Worm (Caenorhabditis elegans) whole organism, late embryonic: ENCODE data around the gene T19D2.3.
A peak's percentile ranks its signal among the peaks of the same experiment; 100 is the strongest.

ENCODE experiments used
- C08G9.2 ChIP-seq: sonication (generic microtip); optimal IDR thresholded peaks from 2 replicates; lab custom pipeline; 2016; ENCODE audit warnings: mild to moderate bottlenecking, missing genetic modification characterization, moderate library complexity, missing compliant biosample characterization
- C38D4.7 ChIP-seq: fragments of 200-800 bp; sonication (Bioruptor generic); optimal IDR thresholded peaks from 2 replicates; lab custom pipeline; 2018; ENCODE audit warnings: mild to moderate bottlenecking, missing genetic modification characterization, moderate library complexity, missing compliant biosample characterization
- ama-1 ChIP-seq: fragments of 150-350 bp; optimal IDR thresholded peaks from 2 replicates; lab custom pipeline; 2014
- ceh-14 ChIP-seq: sonication (generic microtip); optimal IDR thresholded peaks from 2 replicates; lab custom pipeline; 2016; ENCODE audit warnings: missing genotype, missing genetic modification characterization, missing compliant biosample characterization
- ceh-19 ChIP-seq: fragments of 200-800 bp; sonication (Bioruptor generic); optimal IDR thresholded peaks from 2 replicates; lab custom pipeline; 2018; ENCODE audit warnings: mild to moderate bottlenecking, missing genetic modification characterization, missing compliant biosample characterization
- ceh-2 ChIP-seq: sonication (generic microtip); optimal IDR thresholded peaks from 2 replicates; lab custom pipeline; 2016; ENCODE audit warnings: missing genotype, missing genetic modification characterization, missing compliant biosample characterization
- ceh-22 ChIP-seq: sonication (generic microtip); optimal IDR thresholded peaks from 2 replicates; lab custom pipeline; 2017; ENCODE audit warnings: missing biosample characterization, missing genetic modification characterization
- ceh-31 ChIP-seq: sonication (generic microtip); optimal IDR thresholded peaks from 2 replicates; lab custom pipeline; 2016; ENCODE audit warnings: missing genetic modification characterization, missing compliant biosample characterization
- ceh-9 ChIP-seq: sonication (generic microtip); optimal IDR thresholded peaks from 2 replicates; lab custom pipeline; 2016; ENCODE audit warnings: mild to moderate bottlenecking, missing genetic modification characterization, inconsistent platforms, missing compliant biosample characterization
- che-1 ChIP-seq: sonication (generic microtip); optimal IDR thresholded peaks from 2 replicates; lab custom pipeline; 2016; ENCODE audit warnings: mild to moderate bottlenecking, missing genetic modification characterization, missing compliant biosample characterization
- elt-2 ChIP-seq: sonication (generic microtip); optimal IDR thresholded peaks from 2 replicates; lab custom pipeline; 2016; ENCODE audit warnings: missing genetic modification reagents, missing genetic modification characterization, missing compliant biosample characterization
- fkh-6 ChIP-seq: sonication (generic microtip); optimal IDR thresholded peaks from 2 replicates; lab custom pipeline; 2016; ENCODE audit warnings: missing genetic modification characterization, missing compliant biosample characterization
- hlh-30 ChIP-seq: sonication (generic microtip); optimal IDR thresholded peaks from 2 replicates; lab custom pipeline; 2017; ENCODE audit warnings: antibody characterized with exemption, missing genetic modification characterization, missing compliant biosample characterization; ENCODE audit not compliant: insufficient read depth
- hlh-6 ChIP-seq: sonication (generic microtip); optimal IDR thresholded peaks from 2 replicates; lab custom pipeline; 2016; ENCODE audit warnings: missing genotype, missing genetic modification characterization, missing compliant biosample characterization
- hlh-8 ChIP-seq: sonication (generic microtip); optimal IDR thresholded peaks from 2 replicates; lab custom pipeline; 2016; ENCODE audit warnings: missing genotype, missing genetic modification characterization, missing compliant biosample characterization
- madf-2 ChIP-seq: sonication (generic microtip); optimal IDR thresholded peaks from 2 replicates; lab custom pipeline; 2017; ENCODE audit warnings: missing genetic modification characterization, missing compliant biosample characterization
- npax-4 ChIP-seq: sonication (generic microtip); optimal IDR thresholded peaks from 2 replicates; lab custom pipeline; 2016; ENCODE audit warnings: missing genetic modification characterization, missing compliant biosample characterization
- pag-3 ChIP-seq: sonication (generic microtip); optimal IDR thresholded peaks from 2 replicates; lab custom pipeline; 2016; ENCODE audit warnings: missing compliant biosample characterization, missing genetic modification characterization, borderline replicate concordance
- pha-2 ChIP-seq: sonication (generic microtip); optimal IDR thresholded peaks from 2 replicates; lab custom pipeline; 2017; ENCODE audit warnings: mild to moderate bottlenecking, missing genetic modification characterization, missing compliant biosample characterization
- ref-2 ChIP-seq: sonication (generic microtip); optimal IDR thresholded peaks from 2 replicates; lab custom pipeline; 2016; ENCODE audit warnings: missing genetic modification characterization, missing compliant biosample characterization
- syd-9 ChIP-seq: sonication (generic microtip); optimal IDR thresholded peaks from 2 replicates; lab custom pipeline; 2016; ENCODE audit warnings: mild to moderate bottlenecking, missing genetic modification characterization, moderate library complexity, missing compliant biosample characterization
- tbx-7 ChIP-seq: sonication (generic microtip); optimal IDR thresholded peaks from 2 replicates; lab custom pipeline; 2016; ENCODE audit warnings: missing genotype, missing genetic modification characterization, missing compliant biosample characterization
- unc-3 ChIP-seq, 2 experiments: fragments of 200-800 bp in 1 of 2; sonication (Bioruptor generic) in 1 of 2; sonication (generic microtip) in 1 of 2; conservative IDR thresholded peaks in 1 of 2; optimal IDR thresholded peaks in 1 of 2; 2 replicates each; pipeline versions ENCODE4 v1.3.6 to Lab custom; 2016 to 2022; ENCODE audit warnings: missing compliant biosample characterization in 2 of 2, missing genetic modification characterization in 2 of 2, missing genetic modification reagents in 1 of 2
- unc-42 ChIP-seq: sonication (generic microtip); optimal IDR thresholded peaks from 2 replicates; lab custom pipeline; 2016; ENCODE audit warnings: missing genotype, missing genetic modification characterization, missing compliant biosample characterization

T19D2.3 gene

ce11 chrX:3977271-3977670, 38.2 kb downstream of the T19D2.3 start:
- TF ChIP-seq che-1 (tag; lab: Kevin White, UChicago) (no peak), ref-2 (tag; lab: Kevin White, UChicago) (peak; percentile 74)
- TF ChIP-seq, all 69 proteins: peak for 1

ce11 chrX:3979146-3979545, 40.1 kb downstream of the T19D2.3 start:
- TF ChIP-seq unc-3 (GFP tag; conservative IDR thresholded peaks at IDR 0.05; lab: Robert Waterston, UW) (no peak), unc-3 (tag; optimal IDR thresholded peaks at IDR 0.05; lab: Kevin White, UChicago) (no peak)

ce11 chrX:3982370-3982769, 43.3 kb downstream of the T19D2.3 start:
- TF ChIP-seq madf-2 (tag; lab: Kevin White, UChicago): no peak
- no peak for TF ChIP-seq hlh-30 (tag; lab: Kevin White, UChicago)
- TF ChIP-seq syd-9 (tag; lab: Kevin White, UChicago): no peak
- no peak for TF ChIP-seq hlh-6 (tag; lab: Kevin White, UChicago)
- no peak for TF ChIP-seq ceh-2 (tag; lab: Kevin White, UChicago)
- no peak for TF ChIP-seq ceh-19
- no peak for TF ChIP-seq C08G9.2
- no peak for TF ChIP-seq elt-2
- no peak for TF ChIP-seq ceh-14
- TF ChIP-seq pha-2 (tag; lab: Kevin White, UChicago): no peak
- no peak for TF ChIP-seq fkh-6 (tag; lab: Kevin White, UChicago)
- no peak for TF ChIP-seq pag-3 (tag; lab: Kevin White, UChicago)
- no peak for TF ChIP-seq npax-4 (tag; lab: Kevin White, UChicago)
- TF ChIP-seq ceh-22: no peak
- TF ChIP-seq hlh-8: no peak
- TF ChIP-seq C38D4.7: no peak
- TF ChIP-seq che-1 (tag; lab: Kevin White, UChicago): no peak
- no peak for TF ChIP-seq ama-1 (lab: Kevin White, UChicago)
- no peak for TF ChIP-seq ceh-9 (tag; lab: Kevin White, UChicago)

- TF ChIP-seq tbx-7 (tag; lab: Kevin White, UChicago): no peak
- peak; percentile 24 for TF ChIP-seq ceh-31
- TF ChIP-seq unc-42 (tag; lab: Kevin White, UChicago): peak; percentile 58
- TF ChIP-seq, all 69 proteins: peak for 2
These were observed 49.5 kb downstream of the T19D2.3 start for ce11 chrX:3988575-3988974.
